Worm (Caenorhabditis elegans) whole organism, L4/young adult: ENCODE results near the gene dnj-8.

Experiments used
- W03F9.2 ChIP-seq: fragments of 150-350 bp; optimal IDR thresholded peaks from 2 replicates; lab custom pipeline; 2014; ENCODE audit warnings: missing biosample characterization, missing genetic modification characterization
- dao-5 ChIP-seq: sonication (generic microtip); optimal IDR thresholded peaks from 2 replicates; lab custom pipeline; 2016; ENCODE audit warnings: missing genotype, missing genetic modification characterization, moderate library complexity, missing compliant biosample characterization
- him-1 ChIP-seq: sonication (generic microtip); optimal IDR thresholded peaks from 2 replicates; lab custom pipeline; 2016; ENCODE audit warnings: missing genotype, missing genetic modification reagents, missing genetic modification characterization, missing compliant biosample characterization

Gene dnj-8

DNA sequence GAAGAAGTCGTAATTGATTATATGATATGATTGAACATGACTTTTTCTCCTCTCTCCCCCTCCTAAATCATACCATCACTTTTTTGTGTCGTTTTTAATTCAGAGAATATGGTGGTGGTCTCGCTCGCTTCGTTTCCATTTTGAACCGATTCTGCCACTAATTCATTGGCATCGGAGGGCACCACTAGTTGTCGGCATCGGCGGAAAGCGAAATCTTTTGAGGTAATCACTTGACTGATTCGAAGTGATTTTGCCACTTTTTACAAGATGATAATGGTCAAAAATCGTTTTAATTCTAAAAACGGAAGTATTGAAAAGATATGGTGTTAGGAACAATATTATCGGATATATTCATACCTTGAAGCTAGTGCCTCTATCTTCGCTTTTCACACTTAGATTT, 18.9 kb upstream of the dnj-8 start, which contains the start of gene klf-3:
Gene klf-3 (plus strand): TSS at position 109 of the 400 bp plus-strand sequence.
- TF ChIP-seq dao-5 (tag; lab: Kevin White, UChicago) (no peak), him-1 (tag; lab: Kevin White, UChicago) (no peak), W03F9.2 (tag; lab: Kevin White, UChicago) (no peak)

DNA sequence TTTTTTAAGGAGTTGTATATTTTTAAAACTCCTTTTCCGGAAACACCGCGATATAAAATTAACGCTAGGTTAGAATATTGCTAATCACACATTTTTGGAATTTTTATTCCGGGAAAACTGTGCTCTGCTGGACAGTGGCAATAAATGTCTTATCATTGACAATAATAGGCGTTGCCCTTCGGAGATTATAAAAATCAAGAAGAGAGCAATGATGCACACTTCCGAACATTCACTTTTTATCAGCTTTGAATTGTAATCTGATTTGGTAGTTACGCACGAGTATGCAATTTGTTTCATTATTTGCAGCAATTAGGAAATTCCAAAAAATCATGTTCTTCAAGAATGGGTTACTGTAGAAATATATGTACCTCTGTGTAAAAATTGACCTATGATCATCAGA, 18.3 kb upstream of the dnj-8 start:
- TF ChIP-seq dao-5 (tag; lab: Kevin White, UChicago) (no peak), W03F9.2 (tag; lab: Kevin White, UChicago) (no peak), him-1 (tag; lab: Kevin White, UChicago) (no peak)

DNA sequence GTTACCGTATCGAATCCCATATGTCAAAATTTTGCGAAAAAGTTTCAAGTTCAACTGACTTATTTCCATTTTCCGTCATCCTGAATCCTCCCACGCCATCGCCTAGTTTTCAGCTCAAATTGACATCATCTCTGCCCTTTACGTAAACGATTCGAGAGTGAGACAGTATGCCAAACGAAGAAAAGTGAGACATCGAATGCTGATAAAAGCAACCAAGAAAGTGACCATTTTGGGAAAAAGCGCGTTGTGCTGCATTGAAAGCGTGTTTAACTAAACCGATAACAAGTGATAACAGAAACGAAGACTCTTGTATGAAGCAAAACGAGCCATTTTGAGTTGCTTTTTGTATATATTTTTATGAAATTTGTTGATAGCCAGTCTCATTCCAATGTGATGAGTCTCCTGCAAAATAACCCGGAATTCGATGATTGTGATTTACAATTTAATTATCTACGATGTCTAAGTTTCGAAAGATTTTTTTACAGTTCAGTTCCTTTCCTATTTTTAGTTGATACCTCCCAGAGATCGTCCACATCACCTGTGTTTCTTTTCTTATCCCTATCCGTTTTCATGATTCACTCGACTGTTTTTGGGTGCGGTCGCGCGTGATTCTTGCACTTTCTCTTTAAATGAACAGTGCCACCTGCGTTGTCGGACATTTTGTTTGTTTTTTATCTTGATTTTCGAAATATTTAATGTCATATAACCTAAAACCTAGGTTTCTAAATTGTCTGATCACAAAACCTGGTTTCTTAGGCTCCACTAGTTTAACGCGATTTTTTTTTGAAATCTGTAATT, 17.6 kb upstream of the dnj-8 start:
- TF ChIP-seq him-1 (tag; lab: Kevin White, UChicago): no peak

- no peak for TF ChIP-seq him-1 (tag; lab: Kevin White, UChicago)
- no peak for TF ChIP-seq dao-5 (tag; lab: Kevin White, UChicago)
- TF ChIP-seq W03F9.2 (tag; lab: Kevin White, UChicago): no peak
These were observed 16.6 kb upstream of the dnj-8 start for ce11 chrII:6614500-6614899.

- no peak for TF ChIP-seq W03F9.2 (tag; lab: Kevin White, UChicago)
- TF ChIP-seq dao-5 (tag; lab: Kevin White, UChicago): no peak
- no peak for TF ChIP-seq him-1 (tag; lab: Kevin White, UChicago)
These were observed 14.7 kb upstream of the dnj-8 start for ce11 chrII:6612544-6612943.

DNA sequence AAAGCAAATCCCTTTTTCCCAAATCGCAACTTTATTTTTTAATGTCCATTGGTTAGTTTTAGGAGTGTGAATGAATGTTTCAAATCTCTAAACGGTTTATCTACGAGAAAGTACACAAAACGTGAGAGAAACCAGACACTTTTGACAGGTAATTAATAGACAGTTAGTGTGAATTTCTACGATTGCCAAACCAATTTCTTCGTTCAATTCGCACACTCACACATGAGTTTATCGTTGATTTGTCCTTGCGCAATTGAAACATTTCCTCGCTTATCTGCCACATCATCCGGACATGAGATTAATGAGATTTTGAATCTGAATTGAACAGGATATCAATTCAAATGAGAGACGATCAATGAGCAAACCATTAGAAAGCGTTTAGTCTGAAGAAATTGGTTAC, 12.4 kb upstream of the dnj-8 start:
- TF ChIP-seq dao-5 (tag; lab: Kevin White, UChicago) (no peak), him-1 (tag; lab: Kevin White, UChicago) (no peak), W03F9.2 (tag; lab: Kevin White, UChicago) (no peak)

ce11 chrII:6609315-6609842, 11.5 kb upstream of the dnj-8 start, which contains the start of gene epg-5:
epg-5 (minus strand) TSS chrII:6609365.
- TF ChIP-seq him-1 (tag; lab: Kevin White, UChicago) (no peak), W03F9.2 (tag; lab: Kevin White, UChicago) (no peak), dao-5 (tag; lab: Kevin White, UChicago) (no peak)

DNA sequence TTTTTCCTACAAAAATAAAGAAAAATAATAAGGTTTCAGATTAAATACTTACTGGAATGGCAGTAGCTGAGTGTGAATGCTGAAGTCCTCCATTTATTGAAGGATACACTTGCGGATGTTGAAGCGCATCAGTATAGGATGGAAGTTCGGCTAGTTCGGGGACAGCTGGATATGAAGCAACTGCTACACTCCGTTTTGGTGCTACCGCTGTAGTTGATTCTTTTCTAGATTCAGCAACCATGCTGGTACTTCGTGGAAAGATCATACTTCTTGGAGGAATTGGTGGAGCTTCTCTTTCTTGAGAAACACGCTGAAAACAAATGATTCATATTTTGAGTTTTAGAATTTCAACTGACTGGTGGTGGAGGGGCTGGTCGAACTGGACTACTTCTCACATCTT, 10.7 kb upstream of the dnj-8 start:
- TF ChIP-seq him-1 (tag; lab: Kevin White, UChicago) (no peak), W03F9.2 (tag; lab: Kevin White, UChicago) (no peak), dao-5 (tag; lab: Kevin White, UChicago) (no peak)

ce11 chrII:6600973-6601372, 3.1 kb upstream of the dnj-8 start, which contains the start of gene vps-33.2:
vps-33.2 (plus strand) TSS chrII:6601216.
- no peak for TF ChIP-seq W03F9.2 (tag; lab: Kevin White, UChicago)
- TF ChIP-seq him-1 (tag; lab: Kevin White, UChicago): no peak
- TF ChIP-seq dao-5 (tag; lab: Kevin White, UChicago): no peak

DNA sequence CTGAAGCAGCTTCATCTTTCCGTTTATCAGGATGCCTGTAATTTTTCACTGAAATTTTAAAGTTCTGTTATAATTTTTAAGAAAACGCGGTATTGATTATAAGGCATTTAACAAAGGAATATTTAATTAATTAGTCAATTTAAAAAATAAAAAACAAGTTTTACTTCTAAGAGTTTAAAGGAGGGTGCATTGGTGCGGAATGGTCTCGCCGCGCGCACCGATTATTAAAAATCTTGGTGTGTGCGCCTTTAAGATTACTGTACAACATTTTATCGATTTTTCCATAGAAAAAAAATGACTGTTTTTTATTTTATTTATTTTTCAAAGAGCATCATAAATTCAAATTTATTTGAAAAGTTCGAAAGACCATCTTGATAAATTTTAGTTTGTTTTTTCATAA, 373 bp downstream of the dnj-8 start:
- TF ChIP-seq dao-5 (tag; lab: Kevin White, UChicago): no peak
- TF ChIP-seq W03F9.2 (tag; lab: Kevin White, UChicago): no peak
- TF ChIP-seq him-1 (tag; lab: Kevin White, UChicago): no peak

DNA sequence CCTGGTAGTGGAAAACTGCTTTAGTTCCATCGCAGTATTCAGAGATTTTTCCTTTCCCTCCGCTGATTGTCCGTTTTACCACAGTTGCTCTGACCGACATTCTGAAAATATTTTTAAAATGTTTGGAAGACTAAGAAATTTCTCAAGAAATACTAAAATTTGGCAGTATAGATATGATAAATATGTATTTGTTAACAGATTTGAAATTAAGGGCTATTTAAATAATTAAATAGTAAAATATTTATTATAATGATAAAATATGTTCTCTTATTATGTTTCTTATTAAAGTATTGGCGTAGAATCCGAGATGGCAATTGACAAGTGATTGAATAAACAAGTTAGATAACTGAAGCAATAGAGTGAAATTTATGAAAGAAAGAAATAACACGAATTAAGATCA, 3.7 kb downstream of the dnj-8 start, which contains the start of gene aipr-1:
Gene aipr-1 (minus strand): TSS at position 101 of the 400 bp plus-strand sequence.
- no peak for TF ChIP-seq dao-5 (tag; lab: Kevin White, UChicago)
- no peak for TF ChIP-seq W03F9.2 (tag; lab: Kevin White, UChicago)
- TF ChIP-seq him-1 (tag; lab: Kevin White, UChicago): no peak

- TF ChIP-seq dao-5 (tag; lab: Kevin White, UChicago) (no peak), W03F9.2 (tag; lab: Kevin White, UChicago) (no peak), him-1 (tag; lab: Kevin White, UChicago) (no peak)
These were observed 5.6 kb downstream of the dnj-8 start, which contains the start of gene C56C10.9 for ce11 chrII:6592251-6592650. C56C10.9 (minus strand) TSS chrII:6592351.

ce11 chrII:6591000-6591399, 6.9 kb downstream of the dnj-8 start:
- TF ChIP-seq dao-5 (tag; lab: Kevin White, UChicago) (no peak), him-1 (tag; lab: Kevin White, UChicago) (no peak), W03F9.2 (tag; lab: Kevin White, UChicago) (no peak)
